Fruit fly (Drosophila melanogaster): ENCODE data around the gene Acp29AB.
A peak's percentile ranks its signal among the peaks of the same experiment; 100 is the strongest.

The Acp29AB gene

dm6 chr2L:8425962-8426759 lies 33.1 kb upstream of the Acp29AB start:
- TF ChIP-seq Pif1A (GFP tag; optimal IDR thresholded peaks at IDR 0.05) = no peak
- TF ChIP-seq CG32121 (GFP tag; IDR thresholded peaks at IDR 0.05) = no peak
- TF ChIP-seq gl (tag; optimal IDR thresholded peaks at IDR 0.05) = no peak

dm6 chr2L:8425212-8425611 lies 32.2 kb upstream of the Acp29AB start:
- no peak for TF ChIP-seq Ets98B (GFP tag; IDR thresholded peaks at IDR 0.05)
- TF ChIP-seq CG13204 (GFP tag; optimal IDR thresholded peaks at IDR 0.05) = no peak
- peak; percentile 72 for TF ChIP-seq EcR (GFP tag; optimal IDR thresholded peaks at IDR 0.05)

- TF ChIP-seq CG15710 (tag; optimal IDR thresholded peaks at IDR 0.05) (no peak), CG8301 (tag; optimal IDR thresholded peaks at IDR 0.05) (no peak), Snoo (tag; optimal IDR thresholded peaks at IDR 0.05) (no peak), CG9948 (tag; optimal IDR thresholded peaks at IDR 0.05) (no peak), fd96Ca (GFP tag; IDR thresholded peaks at IDR 0.05) (no peak), D1 (tag; optimal IDR thresholded peaks at IDR 0.05) (no peak), CG34367 (tag; optimal IDR thresholded peaks at IDR 0.05) (no peak), CG13204 (GFP tag; optimal IDR thresholded peaks at IDR 0.05) (no peak), EcR (GFP tag; optimal IDR thresholded peaks at IDR 0.05) (no peak), CG17806 (tag; optimal IDR thresholded peaks at IDR 0.05) (no peak), CG10348 (GFP tag; IDR thresholded peaks at IDR 0.05) (no peak), Pif1A (GFP tag; optimal IDR thresholded peaks at IDR 0.05) (no peak), CG32121 (GFP tag; IDR thresholded peaks at IDR 0.05) (no peak), CG8159 (tag; optimal IDR thresholded peaks at IDR 0.05) (no peak), CG14655 (GFP tag; optimal IDR thresholded peaks at IDR 0.05) (no peak), CG12605 (GFP tag; IDR thresholded peaks at IDR 0.05) (no peak), Ets98B (GFP tag; IDR thresholded peaks at IDR 0.05) (no peak), gl (tag; optimal IDR thresholded peaks at IDR 0.05) (no peak)
Measured at dm6 chr2L:8424662-8425208, 31.7 kb upstream of the Acp29AB start.

DNA sequence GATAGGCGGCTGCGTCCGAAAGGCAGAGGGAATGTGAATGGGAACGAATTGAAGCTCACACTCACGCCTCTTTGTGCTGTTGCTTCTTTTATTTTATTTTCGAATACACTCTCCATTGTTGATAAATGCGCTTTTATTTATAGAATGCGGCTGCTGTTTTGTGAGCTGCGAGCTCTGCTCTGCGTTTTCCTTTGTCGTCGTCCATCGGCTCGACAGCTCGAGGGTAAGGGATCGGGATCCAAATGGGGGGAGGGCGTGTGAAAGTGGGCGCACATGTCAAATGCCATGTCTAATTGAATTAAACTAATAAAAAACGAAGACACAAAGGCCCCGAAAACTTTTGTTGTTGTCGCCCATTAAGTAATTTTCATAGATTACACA lies 31.1 kb upstream of the Acp29AB start:
- TF ChIP-seq CG13204 (GFP tag; optimal IDR thresholded peaks at IDR 0.05) (peak; percentile 37), gl (tag; optimal IDR thresholded peaks at IDR 0.05) (peak; percentile 42), EcR (GFP tag; optimal IDR thresholded peaks at IDR 0.05) (peak; percentile 78), CG34367 (tag; optimal IDR thresholded peaks at IDR 0.05) (no peak)

dm6 chr2L:8423460-8424089 lies 30.6 kb upstream of the Acp29AB start:
- no peak for TF ChIP-seq gl (tag; optimal IDR thresholded peaks at IDR 0.05)
- peak; percentile 16 for TF ChIP-seq Pif1A (GFP tag; optimal IDR thresholded peaks at IDR 0.05)
- peak; percentile 30 for TF ChIP-seq CG8159 (tag; optimal IDR thresholded peaks at IDR 0.05)
- TF ChIP-seq Pif1B (GFP tag; optimal IDR thresholded peaks at IDR 0.05) = peak; percentile 24
- TF ChIP-seq CG15710 (tag; optimal IDR thresholded peaks at IDR 0.05) = peak; percentile 4

dm6 chr2L:8423047-8423446 lies 30.0 kb upstream of the Acp29AB start:
- TF ChIP-seq CG8301 (tag; optimal IDR thresholded peaks at IDR 0.05) = no peak
- no peak for TF ChIP-seq CG13204 (GFP tag; optimal IDR thresholded peaks at IDR 0.05)
- TF ChIP-seq CG9948 (tag; optimal IDR thresholded peaks at IDR 0.05) = no peak
- no peak for TF ChIP-seq CG15710 (tag; optimal IDR thresholded peaks at IDR 0.05)
- no peak for TF ChIP-seq rn (GFP tag; IDR thresholded peaks at IDR 0.05)
- TF ChIP-seq Snoo (tag; optimal IDR thresholded peaks at IDR 0.05) = no peak
- no peak for TF ChIP-seq CG17806 (tag; optimal IDR thresholded peaks at IDR 0.05)
- TF ChIP-seq EcR (GFP tag; optimal IDR thresholded peaks at IDR 0.05) = no peak
- TF ChIP-seq fd96Ca (GFP tag; IDR thresholded peaks at IDR 0.05) = no peak; the same call in 2 of the 3 replicates

dm6 chr2L:8421717-8422116 lies 28.7 kb upstream of the Acp29AB start:
- TF ChIP-seq CG32121 (GFP tag; IDR thresholded peaks at IDR 0.05) = no peak
- TF ChIP-seq CG34367 (tag; optimal IDR thresholded peaks at IDR 0.05) = no peak
- TF ChIP-seq rn (GFP tag; IDR thresholded peaks at IDR 0.05) = no peak
- TF ChIP-seq Ets98B (GFP tag; IDR thresholded peaks at IDR 0.05) = no peak
- TF ChIP-seq CG12605 (GFP tag; IDR thresholded peaks at IDR 0.05) = no peak
- TF ChIP-seq CG14655 (GFP tag; optimal IDR thresholded peaks at IDR 0.05) = no peak
- no peak for TF ChIP-seq EcR (GFP tag; optimal IDR thresholded peaks at IDR 0.05)
- TF ChIP-seq CG4496 (GFP tag; IDR thresholded peaks at IDR 0.05) = no peak
- no peak for TF ChIP-seq CG13204 (GFP tag; optimal IDR thresholded peaks at IDR 0.05)
- TF ChIP-seq CG8159 (tag; optimal IDR thresholded peaks at IDR 0.05) = no peak
- no peak for TF ChIP-seq CG10348 (GFP tag; IDR thresholded peaks at IDR 0.05)
- TF ChIP-seq D1 (tag; optimal IDR thresholded peaks at IDR 0.05) = no peak

All from whole organism, pupa.